Fruit fly (Drosophila melanogaster): Measurements from ENCODE around the gene CG12990.

CG12990 gene

dm6 chrX:17710273-17711085 is 38.8 kb upstream of the CG12990 start:
- TF ChIP-seq psq (optimal IDR thresholded peaks at IDR 0.05) = no peak
- TF ChIP-seq EcR (GFP tag; optimal IDR thresholded peaks at IDR 0.05) = no peak
- TF ChIP-seq CG8478 (optimal IDR thresholded peaks at IDR 0.05) = no peak
- no peak for TF ChIP-seq Dll (optimal IDR thresholded peaks at IDR 0.05)
- TF ChIP-seq usp (GFP tag; optimal IDR thresholded peaks at IDR 0.05) = no peak
- no peak for TF ChIP-seq pan (optimal IDR thresholded peaks at IDR 0.05)

dm6 chrX:17709546-17710272 is 38.0 kb upstream of the CG12990 start, which contains the start of the genes CG8173 and raskol:
Gene CG8173, minus strand, starts transcription at chrX:17709653.
Gene raskol, plus strand, starts transcription at chrX:17710144.
- peak; percentile 66 for TF ChIP-seq psq (optimal IDR thresholded peaks at IDR 0.05)
- no peak for TF ChIP-seq usp (GFP tag; optimal IDR thresholded peaks at IDR 0.05)

dm6 chrX:17708843-17709242 is 37.2 kb upstream of the CG12990 start:
- TF ChIP-seq CG8478 (optimal IDR thresholded peaks at IDR 0.05) (no peak), EcR (GFP tag; optimal IDR thresholded peaks at IDR 0.05) (no peak), Dll (optimal IDR thresholded peaks at IDR 0.05) (no peak), pan (optimal IDR thresholded peaks at IDR 0.05) (no peak), usp (GFP tag; optimal IDR thresholded peaks at IDR 0.05) (no peak)

dm6 chrX:17707691-17708090 is 36.0 kb upstream of the CG12990 start:
- no peak for TF ChIP-seq Dll (optimal IDR thresholded peaks at IDR 0.05)
- no peak for TF ChIP-seq EcR (GFP tag; optimal IDR thresholded peaks at IDR 0.05)
- TF ChIP-seq psq (optimal IDR thresholded peaks at IDR 0.05) = no peak
- no peak for TF ChIP-seq usp (GFP tag; optimal IDR thresholded peaks at IDR 0.05)
- TF ChIP-seq pan (optimal IDR thresholded peaks at IDR 0.05) = no peak
- TF ChIP-seq CG8478 (optimal IDR thresholded peaks at IDR 0.05) = no peak

- no peak for TF ChIP-seq EcR (GFP tag; optimal IDR thresholded peaks at IDR 0.05)
- no peak for TF ChIP-seq pan (optimal IDR thresholded peaks at IDR 0.05)
- no peak for TF ChIP-seq Dll (optimal IDR thresholded peaks at IDR 0.05)
- no peak for TF ChIP-seq psq (optimal IDR thresholded peaks at IDR 0.05)
Observed at dm6 chrX:17702738-17703570, 31.3 kb upstream of the CG12990 start, which contains the start of the genes CG8188 and par-6. Gene CG8188, minus strand, starts transcription at chrX:17703024. Gene par-6, plus strand, starts transcription at chrX:17703352.

- TF ChIP-seq EcR (GFP tag; optimal IDR thresholded peaks at IDR 0.05) (no peak), CG8478 (optimal IDR thresholded peaks at IDR 0.05) (no peak), pan (optimal IDR thresholded peaks at IDR 0.05) (no peak), Dll (optimal IDR thresholded peaks at IDR 0.05) (no peak), usp (GFP tag; optimal IDR thresholded peaks at IDR 0.05) (no peak), psq (optimal IDR thresholded peaks at IDR 0.05) (no peak)
Observed at dm6 chrX:17698864-17699504, 27.3 kb upstream of the CG12990 start.

- TF ChIP-seq CG8478 (optimal IDR thresholded peaks at IDR 0.05) (no peak), pan (optimal IDR thresholded peaks at IDR 0.05) (no peak), EcR (GFP tag; optimal IDR thresholded peaks at IDR 0.05) (no peak), usp (GFP tag; optimal IDR thresholded peaks at IDR 0.05) (no peak), psq (optimal IDR thresholded peaks at IDR 0.05) (no peak), Dll (optimal IDR thresholded peaks at IDR 0.05) (no peak)
Observed at dm6 chrX:17698436-17698835, 26.7 kb upstream of the CG12990 start, which contains the start of gene chas. Gene chas, minus strand, starts transcription at chrX:17698730.

- TF ChIP-seq CG8478 (optimal IDR thresholded peaks at IDR 0.05) (no peak), Dll (optimal IDR thresholded peaks at IDR 0.05) (no peak), psq (optimal IDR thresholded peaks at IDR 0.05) (no peak), usp (GFP tag; optimal IDR thresholded peaks at IDR 0.05) (no peak), EcR (GFP tag; optimal IDR thresholded peaks at IDR 0.05) (no peak), pan (optimal IDR thresholded peaks at IDR 0.05) (no peak)
Observed at dm6 chrX:17697703-17698145, 26.0 kb upstream of the CG12990 start.

- TF ChIP-seq usp (GFP tag; optimal IDR thresholded peaks at IDR 0.05) = no peak
- no peak for TF ChIP-seq CG8478 (optimal IDR thresholded peaks at IDR 0.05)
- TF ChIP-seq EcR (GFP tag; optimal IDR thresholded peaks at IDR 0.05) = no peak
- TF ChIP-seq Dll (optimal IDR thresholded peaks at IDR 0.05) = no peak
- TF ChIP-seq psq (optimal IDR thresholded peaks at IDR 0.05) = no peak
- no peak for TF ChIP-seq pan (optimal IDR thresholded peaks at IDR 0.05)
Observed at dm6 chrX:17697266-17697665, 25.6 kb upstream of the CG12990 start.

dm6 chrX:17696637-17697036 is 24.9 kb upstream of the CG12990 start:
- TF ChIP-seq CG8478 (optimal IDR thresholded peaks at IDR 0.05) = no peak
- TF ChIP-seq Dll (optimal IDR thresholded peaks at IDR 0.05) = no peak
- no peak for TF ChIP-seq usp (GFP tag; optimal IDR thresholded peaks at IDR 0.05)
- TF ChIP-seq psq (optimal IDR thresholded peaks at IDR 0.05) = no peak

dm6 chrX:17695641-17696040 is 24.0 kb upstream of the CG12990 start:
- TF ChIP-seq pan (optimal IDR thresholded peaks at IDR 0.05) (no peak), Dll (optimal IDR thresholded peaks at IDR 0.05) (no peak), EcR (GFP tag; optimal IDR thresholded peaks at IDR 0.05) (no peak), psq (optimal IDR thresholded peaks at IDR 0.05) (no peak), usp (GFP tag; optimal IDR thresholded peaks at IDR 0.05) (no peak), CG8478 (optimal IDR thresholded peaks at IDR 0.05) (no peak)

All from whole organism.